Fruit fly (Drosophila melanogaster): ENCODE measurements around the gene neur.

DNA sequence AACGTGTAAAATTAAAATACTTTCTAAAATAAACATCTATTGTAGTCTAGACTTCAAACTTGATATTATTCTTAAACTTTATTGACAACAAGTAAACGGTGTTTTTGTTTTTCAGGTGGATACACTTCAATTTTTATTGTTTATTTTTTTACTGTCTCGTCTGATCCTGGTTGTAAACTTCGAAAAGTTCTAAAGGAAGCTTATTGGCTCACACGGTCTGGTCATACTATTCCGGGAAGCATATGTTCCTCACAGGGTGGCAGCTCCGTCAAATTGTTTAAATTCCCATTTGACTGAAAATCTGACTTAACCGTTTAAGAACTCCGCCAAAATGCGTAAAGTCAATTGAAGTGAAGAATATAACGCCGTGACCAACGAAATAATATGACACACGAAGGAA, 31.1 kb downstream of the neur start, which contains the start of gene CG11983:
- TF ChIP-seq Vsx2 (GFP tag; optimal IDR thresholded peaks at IDR 0.05; ENCODE audit: partially characterized antibody) = no peak
- TF ChIP-seq lola (GFP tag; optimal IDR thresholded peaks at IDR 0.05) = no peak
- no peak for TF ChIP-seq GATAd (GFP tag; optimal IDR thresholded peaks at IDR 0.05)
- TF ChIP-seq h (GFP tag; optimal IDR thresholded peaks at IDR 0.05) = no peak
- no peak for TF ChIP-seq psq (GFP tag; optimal IDR thresholded peaks at IDR 0.05)
- TF ChIP-seq N (GFP tag; optimal IDR thresholded peaks at IDR 0.05) = no peak

Data from whole organism, wandering third instar larva.